Worm (Caenorhabditis elegans) whole organism, L4 larva: ENCODE data around the gene F37C12.18.

Experiments
- D1046.2 ChIP-seq: fragments of 200-800 bp; sonication (Bioruptor generic); IDR thresholded peaks from 2 replicates; pipeline ENCODE4 v1.3.6; 2022; ENCODE audit warnings: missing genetic modification characterization, missing compliant biosample characterization
- F10B5.3 ChIP-seq: sonication (generic microtip); optimal IDR thresholded peaks from 2 replicates; lab custom pipeline; 2016; ENCODE audit warnings: mild to moderate bottlenecking, missing genetic modification characterization, missing compliant biosample characterization
- F37D6.2 ChIP-seq: sonication (generic microtip); optimal IDR thresholded peaks from 2 replicates; lab custom pipeline; 2016; ENCODE audit warnings: mild to moderate bottlenecking, missing genetic modification characterization, missing compliant biosample characterization
- F49E8.2 ChIP-seq: sonication (generic microtip); optimal IDR thresholded peaks from 2 replicates; lab custom pipeline; 2016; ENCODE audit warnings: missing compliant biosample characterization, mild to moderate bottlenecking, missing genetic modification characterization, borderline replicate concordance
- R02D3.7 ChIP-seq: fragments of 150-350 bp; sonication (generic microtip); optimal IDR thresholded peaks from 3 replicates; lab custom pipeline; 2014; ENCODE audit warnings: missing biosample characterization, missing genetic modification characterization
- T20F7.1 ChIP-seq: fragments of 200-800 bp; sonication (Bioruptor generic); optimal IDR thresholded peaks from 2 replicates; lab custom pipeline; 2018; ENCODE audit warnings: mild to moderate bottlenecking, missing genetic modification characterization, missing compliant biosample characterization
- Y105C5A.15 ChIP-seq: fragments of 200-800 bp; sonication (Bioruptor generic); IDR thresholded peaks from 2 replicates; pipeline ENCODE4 v1.3.6; 2022; ENCODE audit warnings: missing genetic modification characterization, missing compliant biosample characterization
- Y48G9A.11 ChIP-seq: fragments of 200-800 bp; sonication (Bioruptor generic); IDR thresholded peaks from 2 replicates; pipeline ENCODE4 v1.3.6; 2022; ENCODE audit warnings: missing genetic modification reagents, missing genetic modification characterization, missing compliant biosample characterization
- Y5F2A.4 ChIP-seq: fragments of 200-800 bp; sonication (Bioruptor generic); optimal IDR thresholded peaks from 2 replicates; lab custom pipeline; 2018; ENCODE audit warnings: mild to moderate bottlenecking, missing genetic modification characterization, missing compliant biosample characterization
- ama-1 ChIP-seq: fragments of 150-350 bp; optimal IDR thresholded peaks from 2 replicates; lab custom pipeline; 2014; ENCODE audit warnings: inconsistent platforms, mixed read lengths
- ceh-28 ChIP-seq: fragments of 150-350 bp; optimal IDR thresholded peaks from 2 replicates; lab custom pipeline; 2014; ENCODE audit warnings: missing biosample characterization, missing genetic modification reagents, missing genetic modification characterization
- ceh-32 ChIP-seq: sonication (generic microtip); optimal IDR thresholded peaks from 2 replicates; lab custom pipeline; 2016; ENCODE audit warnings: mild to moderate bottlenecking, missing genetic modification characterization, missing compliant biosample characterization; ENCODE audit not compliant: poor library complexity
- ceh-62 ChIP-seq: sonication (generic microtip); optimal IDR thresholded peaks from 2 replicates; lab custom pipeline; 2017; ENCODE audit warnings: missing biosample characterization, missing genetic modification characterization
- ctbp-1 ChIP-seq: fragments of 200-800 bp; sonication (Bioruptor generic); IDR thresholded peaks from 2 replicates; pipeline ENCODE4 v1.3.6; 2022; ENCODE audit warnings: missing genetic modification reagents, missing genetic modification characterization, missing compliant biosample characterization
- daf-12 ChIP-seq: fragments of 150-350 bp; optimal IDR thresholded peaks from 2 replicates; lab custom pipeline; 2014; ENCODE audit warnings: missing biosample characterization, missing genetic modification reagents, missing genetic modification characterization
- dmd-8 ChIP-seq: fragments of 200-800 bp; sonication (Bioruptor generic); IDR thresholded peaks from 2 replicates; pipeline ENCODE4 v1.3.6; 2022; ENCODE audit warnings: missing genetic modification characterization, missing compliant biosample characterization
- egl-27 ChIP-seq: sonication (generic microtip); optimal IDR thresholded peaks from 3 replicates; lab custom pipeline; 2017; ENCODE audit warnings: missing biosample characterization, missing genetic modification reagents, missing genetic modification characterization
- egl-43 ChIP-seq: fragments of 200-800 bp; sonication (Bioruptor generic); IDR thresholded peaks from 2 replicates; pipeline ENCODE4 v1.3.6; 2022; ENCODE audit warnings: missing genetic modification reagents, missing genetic modification characterization, missing compliant biosample characterization
- fos-1 ChIP-seq: fragments of 150-350 bp; optimal IDR thresholded peaks from 2 replicates; lab custom pipeline; 2014; ENCODE audit warnings: missing biosample characterization, missing genetic modification characterization
- gei-8 ChIP-seq: fragments of 200-800 bp; sonication (Bioruptor generic); optimal IDR thresholded peaks from 2 replicates; lab custom pipeline; 2018; ENCODE audit warnings: mild to moderate bottlenecking, missing genetic modification characterization, missing compliant biosample characterization
- hlh-11 ChIP-seq: fragments of 200-800 bp; sonication (Bioruptor generic); optimal IDR thresholded peaks from 2 replicates; lab custom pipeline; 2018; ENCODE audit warnings: mild to moderate bottlenecking, missing genetic modification characterization, missing compliant biosample characterization
- hlh-30 ChIP-seq: sonication (generic microtip); optimal IDR thresholded peaks from 2 replicates; lab custom pipeline; 2017; ENCODE audit warnings: antibody characterized with exemption, mild to moderate bottlenecking, missing genetic modification characterization, missing compliant biosample characterization; ENCODE audit not compliant: insufficient read depth
- hmg-1.1 ChIP-seq: fragments of 200-800 bp; sonication (Bioruptor generic); IDR thresholded peaks from 2 replicates; pipeline ENCODE4 v1.3.6; 2022; ENCODE audit warnings: missing genetic modification reagents, missing genetic modification characterization, missing compliant biosample characterization
- lin-13 ChIP-seq: fragments of 150-350 bp; optimal IDR thresholded peaks from 2 replicates; lab custom pipeline; 2014; ENCODE audit warnings: missing biosample characterization, missing genetic modification reagents, missing genetic modification characterization
- lin-38 ChIP-seq: fragments of 200-800 bp; sonication (Bioruptor generic); IDR thresholded peaks from 2 replicates; pipeline ENCODE4 v1.3.6; 2022; ENCODE audit warnings: missing genetic modification reagents, missing genetic modification characterization, missing compliant biosample characterization
- lsy-2 ChIP-seq, 2 experiments: fragments of 150-350 bp in 1 of 2; sonication (generic microtip) in 1 of 2; optimal IDR thresholded peaks; 2 replicates each; lab custom pipeline; 2014 to 2017; ENCODE audit warnings: missing biosample characterization in 2 of 2, missing genetic modification characterization in 2 of 2
- madf-5 ChIP-seq, 2 experiments: fragments of 200-800 bp; sonication (Bioruptor generic); IDR thresholded peaks; 2 replicates each; pipeline ENCODE4 v1.3.6; 2022; ENCODE audit warnings: missing compliant biosample characterization in 2 of 2, missing genetic modification characterization in 2 of 2
- mdt-29 ChIP-seq: fragments of 200-800 bp; sonication (Bioruptor generic); IDR thresholded peaks from 2 replicates; pipeline ENCODE4 v1.3.6; 2022; ENCODE audit warnings: missing genetic modification reagents, missing genetic modification characterization, missing compliant biosample characterization
- mes-2 ChIP-seq: sonication (generic microtip); optimal IDR thresholded peaks from 2 replicates; lab custom pipeline; 2016; ENCODE audit warnings: missing genotype, mild to moderate bottlenecking, missing genetic modification characterization, missing compliant biosample characterization; ENCODE audit not compliant: poor library complexity, severe bottlenecking
- mxl-2 ChIP-seq: fragments of 200-800 bp; sonication (Bioruptor generic); conservative IDR thresholded peaks from 2 replicates; pipeline ENCODE4 v1.3.6; 2022; ENCODE audit warnings: missing genetic modification reagents, missing genetic modification characterization, missing compliant biosample characterization
- mxl-3 ChIP-seq: fragments of 200-800 bp; sonication (Bioruptor generic); optimal IDR thresholded peaks from 2 replicates; lab custom pipeline; 2018; ENCODE audit warnings: mild to moderate bottlenecking, missing genetic modification characterization, missing compliant biosample characterization
- nhr-102 ChIP-seq: sonication (generic microtip); optimal IDR thresholded peaks from 2 replicates; lab custom pipeline; 2016; ENCODE audit warnings: mild to moderate bottlenecking, missing genetic modification characterization, moderate library complexity, missing compliant biosample characterization
- nhr-111 ChIP-seq: fragments of 200-800 bp; sonication (Bioruptor generic); optimal IDR thresholded peaks from 2 replicates; lab custom pipeline; 2018; ENCODE audit warnings: mild to moderate bottlenecking, missing genetic modification characterization, missing compliant biosample characterization
- nhr-237 ChIP-seq: sonication (generic microtip); optimal IDR thresholded peaks from 2 replicates; lab custom pipeline; 2017; ENCODE audit warnings: missing biosample characterization, missing genetic modification characterization
- nhr-41 ChIP-seq: fragments of 200-800 bp; sonication (Bioruptor generic); IDR thresholded peaks from 2 replicates; pipeline ENCODE4 v1.3.6; 2022; ENCODE audit warnings: missing genetic modification reagents, missing genetic modification characterization, missing compliant biosample characterization
- nhr-42 ChIP-seq: fragments of 200-800 bp; sonication (Bioruptor generic); IDR thresholded peaks from 2 replicates; pipeline ENCODE4 v1.3.6; 2022; ENCODE audit warnings: missing genetic modification characterization, missing compliant biosample characterization
- nhr-6 ChIP-seq: fragments of 150-350 bp; optimal IDR thresholded peaks from 2 replicates; lab custom pipeline; 2014; ENCODE audit warnings: missing biosample characterization, missing genetic modification characterization
- pha-4 ChIP-seq, 2 experiments: fragments of 150-350 bp in 1 of 2; fragments of 200-800 bp in 1 of 2; sonication (Bioruptor generic) in 1 of 2; IDR thresholded peaks in 1 of 2; optimal IDR thresholded peaks in 1 of 2; 2 replicates each; pipeline versions ENCODE4 v1.3.6 to Lab custom; 2014 to 2022; ENCODE audit warnings: missing genetic modification characterization in 2 of 2, missing genetic modification reagents in 2 of 2, missing biosample characterization in 1 of 2, missing compliant biosample characterization in 1 of 2
- pqm-1 ChIP-seq: sonication (generic microtip); optimal IDR thresholded peaks from 2 replicates; lab custom pipeline; 2017; ENCODE audit warnings: missing biosample characterization, missing genetic modification characterization
- rbr-2 ChIP-seq: sonication (generic microtip); optimal IDR thresholded peaks from 2 replicates; lab custom pipeline; 2016; ENCODE audit warnings: missing genotype, missing genetic modification characterization, missing compliant biosample characterization
- skn-1 ChIP-seq: fragments of 150-350 bp; optimal IDR thresholded peaks from 2 replicates; lab custom pipeline; 2014; ENCODE audit warnings: missing biosample characterization, missing genetic modification characterization
- snpc-1.2 ChIP-seq: fragments of 200-800 bp; sonication (Bioruptor generic); IDR thresholded peaks from 2 replicates; pipeline ENCODE4 v1.3.6; 2022; ENCODE audit warnings: missing genetic modification reagents, missing genetic modification characterization, missing compliant biosample characterization
- unc-130 ChIP-seq: sonication (generic microtip); optimal IDR thresholded peaks from 2 replicates; lab custom pipeline; 2016; ENCODE audit warnings: missing genetic modification reagents, missing genetic modification characterization, missing compliant biosample characterization
- unc-62 ChIP-seq, 3 experiments: fragments of 150-350 bp in 1 of 3; sonication (generic microtip); optimal IDR thresholded peaks in 2 of 3; peaks in 1 of 3; 1 replicate in 1 of 3; 2 replicates in 2 of 3; lab custom pipeline; 2014 to 2017; ENCODE audit warnings: missing biosample characterization in 3 of 3, missing genetic modification characterization in 3 of 3, missing genetic modification reagents in 3 of 3, missing genotype in 1 of 3
- ztf-7 ChIP-seq: fragments of 150-350 bp; optimal IDR thresholded peaks from 2 replicates; lab custom pipeline; 2014; ENCODE audit warnings: missing biosample characterization, missing genetic modification characterization

Gene F37C12.18

ce11 chrIII:7180613-7181012 lies 14.6 kb downstream of the F37C12.18 start, which contains the start of gene ndab-2:
TSS of gene ndab-2 (plus strand) at chrIII:7180752.
- TF ChIP-seq skn-1 (tag; lab: Kevin White, UChicago) = no peak
- TF ChIP-seq F10B5.3 (tag; lab: Kevin White, UChicago) = no peak
- TF ChIP-seq pqm-1 = no peak
- TF ChIP-seq madf-5 (GFP tag; IDR thresholded peaks at IDR 0.05; lab: Robert Waterston, UW) = 0 out of 4 replicates have a peak, but pooled peaks have one; percentile 23 to 55
- TF ChIP-seq hlh-30 (tag; lab: Kevin White, UChicago) = no peak
- TF ChIP-seq daf-12 (tag; lab: Kevin White, UChicago) = no peak
- TF ChIP-seq unc-62 (GFP tag; optimal IDR thresholded peaks at IDR 0.05 in 1 of 2; lab: Kevin White, UChicago) = peak in 1 of 2 experiments; percentile 17
- no peak for TF ChIP-seq unc-62 (tag; optimal IDR thresholded peaks at IDR 0.05; lab: Kevin White, UChicago)
- TF ChIP-seq ztf-7 (tag; lab: Kevin White, UChicago) = no peak
- TF ChIP-seq lin-13 = no peak
- TF ChIP-seq egl-43 (GFP tag; lab: Robert Waterston, UW) = peak; percentile 67; the same call in 1 of the 2 replicates
- 0 out of 2 replicates have a peak, but pooled peaks have one; percentile 39 for TF ChIP-seq ctbp-1 (GFP tag; lab: Robert Waterston, UW)
- peak; percentile 56; the same call in 1 of the 2 replicates for TF ChIP-seq snpc-1.2 (GFP tag; lab: Robert Waterston, UW)
- no peak for TF ChIP-seq gei-8 (GFP tag; lab: Kevin White, UChicago)
- peak in 1 of 2 experiments; percentile 14 for TF ChIP-seq lsy-2 (tag; optimal IDR thresholded peaks at IDR 0.05; lab: Kevin White, UChicago)
- no peak for TF ChIP-seq hlh-11 (tag; lab: Kevin White, UChicago)
- TF ChIP-seq unc-130 (GFP tag; lab: Kevin White, UChicago) = no peak
- TF ChIP-seq ama-1 = peak; percentile 82
- TF ChIP-seq pha-4 (GFP tag; IDR thresholded peaks at IDR 0.05; lab: Robert Waterston, UW) = peak; percentile 52
- TF ChIP-seq pha-4 (tag; optimal IDR thresholded peaks at IDR 0.05; lab: Kevin White, UChicago) = no peak
- TF ChIP-seq nhr-111 (GFP tag; lab: Kevin White, UChicago) = no peak
- TF ChIP-seq ceh-62 (tag; lab: Kevin White, UChicago) = no peak
- TF ChIP-seq egl-27 (tag; lab: Kevin White, UChicago) = no peak
- TF ChIP-seq lin-38 (GFP tag; lab: Robert Waterston, UW) = peak; percentile 53
- TF ChIP-seq Y105C5A.15 = peak; percentile 69; the same call in 1 of the 2 replicates
- TF ChIP-seq nhr-6 (tag; lab: Kevin White, UChicago) = no peak
- no peak for TF ChIP-seq Y5F2A.4 (GFP tag; lab: Kevin White, UChicago)
- TF ChIP-seq ceh-28 (tag; lab: Kevin White, UChicago) = no peak
- TF ChIP-seq mes-2 (tag; lab: Kevin White, UChicago) = peak; percentile 34
- peak; percentile 51; the same call in 1 of the 2 replicates for TF ChIP-seq Y48G9A.11 (GFP tag; lab: Robert Waterston, UW)
- TF ChIP-seq fos-1 (tag; lab: Kevin White, UChicago) = no peak
- no peak for TF ChIP-seq hmg-1.1 (GFP tag; lab: Robert Waterston, UW)
- no peak for TF ChIP-seq nhr-42

ce11 chrIII:7179538-7180301 lies 15.5 kb downstream of the F37C12.18 start, which contains the start of the genes rps-14 and rpl-36:
TSS of gene rps-14 (minus strand) at chrIII:7179588.
TSS of gene rpl-36 (plus strand) at chrIII:7180251.
- no peak for TF ChIP-seq egl-43 (GFP tag; lab: Robert Waterston, UW)
- TF ChIP-seq ctbp-1 (GFP tag; lab: Robert Waterston, UW) = no peak
- TF ChIP-seq unc-62 (GFP tag; optimal IDR thresholded peaks at IDR 0.05 in 1 of 2; lab: Kevin White, UChicago) = no peak
- TF ChIP-seq unc-62 (tag; optimal IDR thresholded peaks at IDR 0.05; lab: Kevin White, UChicago) = no peak
- TF ChIP-seq mxl-3 (GFP tag; lab: Kevin White, UChicago) = no peak
- no peak for TF ChIP-seq mdt-29 (GFP tag; lab: Robert Waterston, UW)
- no peak for TF ChIP-seq nhr-237 (tag; lab: Kevin White, UChicago)
- no peak for TF ChIP-seq daf-12 (tag; lab: Kevin White, UChicago)
- TF ChIP-seq nhr-42 = peak; percentile 53; the same call in 1 of the 2 replicates
- TF ChIP-seq F49E8.2 = no peak
- no peak for TF ChIP-seq nhr-41
- no peak for TF ChIP-seq ceh-32
- 0 out of 2 replicates have a peak, but pooled peaks have one; percentile 9 for TF ChIP-seq snpc-1.2 (GFP tag; lab: Robert Waterston, UW)
- TF ChIP-seq rbr-2 = peak; percentile 81
- TF ChIP-seq pqm-1 = no peak
- no peak for TF ChIP-seq R02D3.7 (tag; lab: Kevin White, UChicago)
- TF ChIP-seq T20F7.1 (GFP tag; lab: Kevin White, UChicago) = peak; percentile 90
- TF ChIP-seq dmd-8 (GFP tag; lab: Robert Waterston, UW) = no peak
- TF ChIP-seq nhr-102 = peak; percentile 75
- TF ChIP-seq mes-2 (tag; lab: Kevin White, UChicago) = peak; percentile 92
- TF ChIP-seq D1046.2 (GFP tag; lab: Robert Waterston, UW) = no peak
- TF ChIP-seq Y48G9A.11 (GFP tag; lab: Robert Waterston, UW) = no peak
- no peak for TF ChIP-seq mxl-2 (GFP tag; lab: Robert Waterston, UW)
- TF ChIP-seq F37D6.2 (tag; lab: Kevin White, UChicago) = peak; percentile 57
- peak; percentile 80 for TF ChIP-seq hlh-11 (tag; lab: Kevin White, UChicago)
